Worm (Caenorhabditis elegans): Measurements from ENCODE around the gene frpr-16.

- no peak for TF ChIP-seq nhr-11 (tag; optimal IDR thresholded peaks at IDR 0.05)
- TF ChIP-seq hlh-8 (tag; optimal IDR thresholded peaks at IDR 0.05): no peak
- TF ChIP-seq elt-2 (tag; optimal IDR thresholded peaks at IDR 0.05): no peak
- TF ChIP-seq ets-4 (tag; optimal IDR thresholded peaks at IDR 0.05): no peak
- TF ChIP-seq tbx-7 (tag; optimal IDR thresholded peaks at IDR 0.05): no peak
- no peak for TF ChIP-seq lim-6 (tag; optimal IDR thresholded peaks at IDR 0.05)
Measured at ce11 chrII:6045048-6045447, 14.0 kb upstream of the frpr-16 start, which contains the start of gene R12C12.5.

Measured in whole organism, late embryonic.